Fruit fly (Drosophila melanogaster): Measurements from ENCODE around the gene eIF4EHP.

eIF4EHP gene

dm6 chr3R:24105312-24105902 lies 3.4 kb downstream of the eIF4EHP start, which contains the start of gene Syx1A (continued):
- TF ChIP-seq Dek (tag; optimal IDR thresholded peaks at IDR 0.05): no peak
- TF ChIP-seq gro (GFP tag; optimal IDR thresholded peaks at IDR 0.05): peak; percentile 16
- TF ChIP-seq CG18011 (GFP tag; optimal IDR thresholded peaks at IDR 0.05): no peak
- TF ChIP-seq slp2 (GFP tag; optimal IDR thresholded peaks at IDR 0.05): no peak
- TF ChIP-seq CG18599 (GFP tag; optimal IDR thresholded peaks at IDR 0.05): peak; percentile 47
- TF ChIP-seq HLH3B (GFP tag; IDR thresholded peaks at IDR 0.05): no peak
- no peak for TF ChIP-seq Dad (GFP tag; optimal IDR thresholded peaks at IDR 0.05)
- no peak for TF ChIP-seq hth (optimal IDR thresholded peaks at IDR 0.05)
- no peak for TF ChIP-seq lilli (GFP tag; optimal IDR thresholded peaks at IDR 0.05)
- no peak for TF ChIP-seq eyg (GFP tag; optimal IDR thresholded peaks at IDR 0.05)
- TF ChIP-seq mirr (GFP tag; optimal IDR thresholded peaks at IDR 0.05): no peak
- TF ChIP-seq CG8478 (optimal IDR thresholded peaks at IDR 0.05): no peak
- TF ChIP-seq Usf (GFP tag; optimal IDR thresholded peaks at IDR 0.05): no peak
- no peak for TF ChIP-seq otp (GFP tag; IDR thresholded peaks at IDR 0.05)
- TF ChIP-seq CG17385 (GFP tag; optimal IDR thresholded peaks at IDR 0.05): peak; percentile 93
- TF ChIP-seq Dfd (GFP tag; optimal IDR thresholded peaks at IDR 0.05): no peak
- TF ChIP-seq al (GFP tag; IDR thresholded peaks at IDR 0.05): no peak
- no peak for TF ChIP-seq CG9437 (GFP tag; optimal IDR thresholded peaks at IDR 0.05)
- no peak for TF ChIP-seq Ets65A (GFP tag)
- TF ChIP-seq E2f2 (GFP tag; IDR thresholded peaks at IDR 0.05): no peak
- no peak for TF ChIP-seq dan (GFP tag; IDR thresholded peaks at IDR 0.05)
- no peak for TF ChIP-seq CG43689 (GFP tag; IDR thresholded peaks at IDR 0.05)
- TF ChIP-seq aop (GFP tag; IDR thresholded peaks at IDR 0.05): no peak
- TF ChIP-seq dimm (GFP tag; IDR thresholded peaks at IDR 0.05): no peak
- no peak for TF ChIP-seq corto (GFP tag; optimal IDR thresholded peaks at IDR 0.05)
- TF ChIP-seq chif (GFP tag; optimal IDR thresholded peaks at IDR 0.05): no peak
- TF ChIP-seq CG11504 (tag; optimal IDR thresholded peaks at IDR 0.05): peak; percentile 5
- TF ChIP-seq CG7786 (GFP tag; optimal IDR thresholded peaks at IDR 0.05): no peak
- TF ChIP-seq ken (GFP tag; IDR thresholded peaks at IDR 0.05): no peak
- peak; percentile 43 for TF ChIP-seq CHES-1-like (GFP tag; optimal IDR thresholded peaks at IDR 0.05)
- no peak for TF ChIP-seq ssp (GFP tag; IDR thresholded peaks at IDR 0.05)
- peak; percentile 85 for TF ChIP-seq CG1832 (GFP tag; optimal IDR thresholded peaks at IDR 0.05)
- peak; percentile 60 for TF ChIP-seq CG12659 (GFP tag; optimal IDR thresholded peaks at IDR 0.05)
- TF ChIP-seq nmo (GFP tag; optimal IDR thresholded peaks at IDR 0.05): peak; percentile 29
- no peak for TF ChIP-seq gcm (GFP tag; optimal IDR thresholded peaks at IDR 0.05)
- no peak for TF ChIP-seq CG4424 (GFP tag; optimal IDR thresholded peaks at IDR 0.05)
- TF ChIP-seq Sry-δ (GFP tag; optimal IDR thresholded peaks at IDR 0.05): peak; percentile 25
- no peak for TF ChIP-seq ci (GFP tag; IDR thresholded peaks at IDR 0.05)
- no peak for TF ChIP-seq sd (tag; optimal IDR thresholded peaks at IDR 0.05)
- no peak for TF ChIP-seq CG9727 (GFP tag; optimal IDR thresholded peaks at IDR 0.05)
- peak; percentile 15 for TF ChIP-seq fd64A (GFP tag; optimal IDR thresholded peaks at IDR 0.05)
- peak; percentile 11 for TF ChIP-seq Myb (GFP tag; optimal IDR thresholded peaks at IDR 0.05)
- no peak for TF ChIP-seq Dll (GFP tag; IDR thresholded peaks at IDR 0.05; ENCODE audit: partially characterized antibody)
- TF ChIP-seq CG9797 (GFP tag; optimal IDR thresholded peaks at IDR 0.05): peak; percentile 94
- TF ChIP-seq CG7928 (GFP tag; optimal IDR thresholded peaks at IDR 0.05): no peak
- TF ChIP-seq trh (GFP tag; optimal IDR thresholded peaks at IDR 0.05): no peak
- no peak for TF ChIP-seq Adf1 (GFP tag; IDR thresholded peaks at IDR 0.05)
- TF ChIP-seq tio (GFP tag; optimal IDR thresholded peaks at IDR 0.05): no peak
- no peak for TF ChIP-seq CG8765 (GFP tag; IDR thresholded peaks at IDR 0.05)
- no peak for TF ChIP-seq CG18764 (GFP tag; optimal IDR thresholded peaks at IDR 0.05)
- TF ChIP-seq lab (GFP tag; optimal IDR thresholded peaks at IDR 0.05): peak; percentile 65
- TF ChIP-seq kah (GFP tag; optimal IDR thresholded peaks at IDR 0.05): no peak
